Fruit fly (Drosophila melanogaster): ENCODE results near the gene CG15721.

- TF ChIP-seq CG2129 (GFP tag; IDR thresholded peaks at IDR 0.05; ENCODE audit: partially characterized antibody) (no peak), schlank (tag; optimal IDR thresholded peaks at IDR 0.05) (no peak), Dad (GFP tag; optimal IDR thresholded peaks at IDR 0.05) (no peak), dmrt99B (tag; optimal IDR thresholded peaks at IDR 0.05) (no peak)
Measured at dm6 chrX:13021898-13022297, 51.4 kb downstream of the CG15721 start, which contains the start of gene CG2209.
